Worm (Caenorhabditis elegans) whole organism, late embryonic: ENCODE data around the gene F55G11.2.

Experiments
- C08G9.2 ChIP-seq: sonication (generic microtip); optimal IDR thresholded peaks from 2 replicates; lab custom pipeline; 2016; ENCODE audit warnings: mild to moderate bottlenecking, missing genetic modification characterization, moderate library complexity, missing compliant biosample characterization
- F13H6.1 ChIP-seq: sonication (generic microtip); optimal IDR thresholded peaks from 2 replicates; lab custom pipeline; 2016; ENCODE audit warnings: missing genetic modification characterization, missing compliant biosample characterization
- Y22D7AL.16 ChIP-seq: sonication (generic microtip); optimal IDR thresholded peaks from 2 replicates; lab custom pipeline; 2016; ENCODE audit warnings: missing genetic modification characterization, missing compliant biosample characterization
- ama-1 ChIP-seq: fragments of 150-350 bp; optimal IDR thresholded peaks from 2 replicates; lab custom pipeline; 2014
- ceh-14 ChIP-seq: sonication (generic microtip); optimal IDR thresholded peaks from 2 replicates; lab custom pipeline; 2016; ENCODE audit warnings: missing genotype, missing genetic modification characterization, missing compliant biosample characterization
- ceh-2 ChIP-seq: sonication (generic microtip); optimal IDR thresholded peaks from 2 replicates; lab custom pipeline; 2016; ENCODE audit warnings: missing genotype, missing genetic modification characterization, missing compliant biosample characterization
- ceh-22 ChIP-seq: sonication (generic microtip); optimal IDR thresholded peaks from 2 replicates; lab custom pipeline; 2017; ENCODE audit warnings: missing biosample characterization, missing genetic modification characterization
- ceh-24 ChIP-seq: sonication (generic microtip); optimal IDR thresholded peaks from 2 replicates; lab custom pipeline; 2016; ENCODE audit warnings: mild to moderate bottlenecking, missing genetic modification characterization, missing compliant biosample characterization
- ceh-31 ChIP-seq: sonication (generic microtip); optimal IDR thresholded peaks from 2 replicates; lab custom pipeline; 2016; ENCODE audit warnings: missing genetic modification characterization, missing compliant biosample characterization
- ceh-48 ChIP-seq: sonication (generic microtip); optimal IDR thresholded peaks from 2 replicates; lab custom pipeline; 2016; ENCODE audit warnings: missing genetic modification characterization, inconsistent platforms, missing compliant biosample characterization
- che-1 ChIP-seq: sonication (generic microtip); optimal IDR thresholded peaks from 2 replicates; lab custom pipeline; 2016; ENCODE audit warnings: mild to moderate bottlenecking, missing genetic modification characterization, missing compliant biosample characterization
- dve-1 ChIP-seq: sonication (generic microtip); optimal IDR thresholded peaks from 2 replicates; lab custom pipeline; 2017; ENCODE audit warnings: antibody characterized with exemption, mild to moderate bottlenecking, missing genetic modification characterization, missing compliant biosample characterization
- elt-2 ChIP-seq: sonication (generic microtip); optimal IDR thresholded peaks from 2 replicates; lab custom pipeline; 2016; ENCODE audit warnings: missing genetic modification reagents, missing genetic modification characterization, missing compliant biosample characterization
- ets-4 ChIP-seq: sonication (generic microtip); optimal IDR thresholded peaks from 2 replicates; lab custom pipeline; 2016; ENCODE audit warnings: missing genetic modification characterization, missing compliant biosample characterization
- eyg-1 ChIP-seq: sonication (generic microtip); optimal IDR thresholded peaks from 2 replicates; lab custom pipeline; 2016; ENCODE audit warnings: missing genotype, missing genetic modification characterization, missing compliant biosample characterization
- fax-1 ChIP-seq: sonication (generic microtip); optimal IDR thresholded peaks from 2 replicates; lab custom pipeline; 2016; ENCODE audit warnings: missing genotype, missing genetic modification characterization, missing compliant biosample characterization
- fkh-6 ChIP-seq: sonication (generic microtip); optimal IDR thresholded peaks from 2 replicates; lab custom pipeline; 2016; ENCODE audit warnings: missing genetic modification characterization, missing compliant biosample characterization
- hlh-13 ChIP-seq: fragments of 200-800 bp; sonication (Bioruptor generic); optimal IDR thresholded peaks from 2 replicates; lab custom pipeline; 2018; ENCODE audit warnings: mild to moderate bottlenecking, missing genetic modification characterization, missing compliant biosample characterization
- hlh-15 ChIP-seq: sonication (generic microtip); optimal IDR thresholded peaks from 2 replicates; lab custom pipeline; 2016; ENCODE audit warnings: missing genetic modification characterization, missing compliant biosample characterization
- lim-6 ChIP-seq: sonication (generic microtip); optimal IDR thresholded peaks from 2 replicates; lab custom pipeline; 2016; ENCODE audit warnings: missing genetic modification characterization, missing compliant biosample characterization
- lin-11 ChIP-seq: fragments of 200-800 bp; sonication (Bioruptor generic); optimal IDR thresholded peaks from 2 replicates; lab custom pipeline; 2018; ENCODE audit warnings: mild to moderate bottlenecking, missing genetic modification characterization, missing compliant biosample characterization
- madf-2 ChIP-seq: sonication (generic microtip); optimal IDR thresholded peaks from 2 replicates; lab custom pipeline; 2017; ENCODE audit warnings: missing genetic modification characterization, missing compliant biosample characterization
- mec-3 ChIP-seq: sonication (generic microtip); optimal IDR thresholded peaks from 2 replicates; lab custom pipeline; 2016; ENCODE audit warnings: borderline replicate concordance, missing genetic modification characterization, missing compliant biosample characterization
- nhr-232 ChIP-seq: sonication (generic microtip); optimal IDR thresholded peaks from 2 replicates; lab custom pipeline; 2016; ENCODE audit warnings: missing genetic modification characterization, missing compliant biosample characterization
- odd-2 ChIP-seq: sonication (generic microtip); optimal IDR thresholded peaks from 2 replicates; lab custom pipeline; 2017; ENCODE audit warnings: antibody characterized with exemption, mild to moderate bottlenecking, missing genetic modification characterization, missing compliant biosample characterization
- pag-3 ChIP-seq: sonication (generic microtip); optimal IDR thresholded peaks from 2 replicates; lab custom pipeline; 2016; ENCODE audit warnings: missing compliant biosample characterization, missing genetic modification characterization, borderline replicate concordance
- pat-9 ChIP-seq: fragments of 200-800 bp; sonication (Bioruptor generic); optimal IDR thresholded peaks from 2 replicates; lab custom pipeline; 2018; ENCODE audit warnings: mild to moderate bottlenecking, missing genetic modification characterization, moderate library complexity, missing compliant biosample characterization
- pax-1 ChIP-seq: fragments of 150-350 bp; optimal IDR thresholded peaks from 2 replicates; lab custom pipeline; 2014; ENCODE audit warnings: missing biosample characterization, missing genetic modification characterization
- pqm-1 ChIP-seq: sonication (generic microtip); optimal IDR thresholded peaks from 2 replicates; lab custom pipeline; 2016; ENCODE audit warnings: missing genetic modification characterization, missing compliant biosample characterization
- pros-1 ChIP-seq: fragments of 150-350 bp; optimal IDR thresholded peaks from 2 replicates; lab custom pipeline; 2014; ENCODE audit warnings: missing biosample characterization, missing genetic modification reagents, missing genetic modification characterization
- rnt-1 ChIP-seq: sonication (generic microtip); optimal IDR thresholded peaks from 2 replicates; lab custom pipeline; 2016; ENCODE audit warnings: missing genetic modification characterization, missing compliant biosample characterization
- sox-2 ChIP-seq: fragments of 200-800 bp; sonication (Bioruptor generic); IDR thresholded peaks from 2 replicates; pipeline ENCODE4 v1.3.6; 2022; ENCODE audit warnings: missing genetic modification reagents, missing genetic modification characterization, missing compliant biosample characterization
- sox-4 ChIP-seq: sonication (generic microtip); optimal IDR thresholded peaks from 2 replicates; lab custom pipeline; 2017; ENCODE audit warnings: mild to moderate bottlenecking, missing genetic modification characterization, inconsistent platforms, missing compliant biosample characterization
- syd-9 ChIP-seq: sonication (generic microtip); optimal IDR thresholded peaks from 2 replicates; lab custom pipeline; 2016; ENCODE audit warnings: mild to moderate bottlenecking, missing genetic modification characterization, moderate library complexity, missing compliant biosample characterization
- zip-5 ChIP-seq: sonication (generic microtip); optimal IDR thresholded peaks from 2 replicates; lab custom pipeline; 2016; ENCODE audit warnings: missing genetic modification characterization, missing compliant biosample characterization

The F55G11.2 gene

DNA sequence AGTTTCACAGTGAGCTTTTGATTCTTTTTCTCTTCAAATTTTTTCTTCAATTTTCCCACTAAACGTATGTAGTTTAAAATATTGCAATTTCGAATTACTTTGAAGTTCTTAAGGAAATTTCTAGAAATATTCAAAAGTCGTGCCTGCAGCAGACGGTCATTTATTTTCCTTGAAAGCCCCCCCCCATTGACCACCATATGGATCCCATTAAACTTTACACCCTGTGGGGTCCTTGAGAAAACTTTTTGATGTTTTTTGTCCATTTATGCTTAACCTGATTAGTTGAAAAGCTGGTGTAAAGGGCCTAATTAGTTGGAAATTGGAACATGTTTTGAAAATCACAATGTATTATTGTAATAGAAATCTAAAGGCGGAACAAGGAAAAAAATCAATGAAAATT, 40.4 kb upstream of the F55G11.2 start:
- TF ChIP-seq madf-2, result no peak
- TF ChIP-seq rnt-1 (tag; lab: Kevin White, UChicago), result no peak
- no peak for TF ChIP-seq lin-11 (tag; lab: Kevin White, UChicago)
- no peak for TF ChIP-seq C08G9.2
- TF ChIP-seq ceh-31, result no peak
- TF ChIP-seq pag-3, result no peak
- TF ChIP-seq, all 69 proteins: peak for 0

DNA sequence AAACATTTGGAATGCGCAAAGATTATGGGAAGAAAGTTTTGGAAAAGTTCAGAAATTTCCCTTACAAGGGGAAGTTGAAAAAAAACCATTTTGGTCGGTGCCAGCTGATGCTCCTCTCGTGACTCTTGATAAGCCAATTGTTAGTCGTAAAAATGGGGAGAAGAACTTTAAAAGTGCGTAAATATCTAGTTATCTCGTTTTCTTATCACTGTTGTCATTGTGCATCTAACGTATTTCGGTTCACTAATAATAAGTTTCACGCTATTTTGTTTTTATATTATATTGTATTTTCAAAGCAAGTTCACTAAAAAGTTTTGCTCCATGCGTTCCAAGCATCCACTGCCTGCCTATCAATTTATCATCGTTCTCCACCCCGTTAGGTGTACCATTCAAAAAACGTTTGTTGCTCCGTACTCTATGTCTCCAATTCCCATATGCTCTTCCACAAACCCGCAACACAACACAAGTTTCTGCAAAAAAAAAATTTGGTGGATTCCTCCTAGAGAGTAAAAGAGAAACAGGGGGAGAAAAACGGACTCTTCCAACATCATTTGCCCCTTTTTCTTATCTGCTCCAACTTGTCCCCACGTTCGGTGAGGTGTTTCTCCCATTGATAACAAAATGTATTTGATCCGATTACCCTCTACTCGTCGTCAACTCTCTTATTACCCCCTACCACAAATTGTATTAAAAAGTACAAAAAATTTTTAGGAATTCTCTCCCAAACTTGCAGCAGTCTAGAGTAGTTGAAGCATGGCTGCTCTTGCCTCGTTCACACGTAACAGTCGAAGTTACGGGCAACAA, 39.5 kb upstream of the F55G11.2 start, which contains the start of gene mbk-2:
mbk-2 (plus strand) TSS at position 754 of the 804 bp plus-strand sequence.
- TF ChIP-seq dve-1 (tag; lab: Kevin White, UChicago) (no peak), zip-5 (no peak), hlh-13 (no peak), madf-2 (no peak), elt-2 (peak; percentile 53), Y22D7AL.16 (no peak), mec-3 (tag; lab: Kevin White, UChicago) (no peak)

DNA sequence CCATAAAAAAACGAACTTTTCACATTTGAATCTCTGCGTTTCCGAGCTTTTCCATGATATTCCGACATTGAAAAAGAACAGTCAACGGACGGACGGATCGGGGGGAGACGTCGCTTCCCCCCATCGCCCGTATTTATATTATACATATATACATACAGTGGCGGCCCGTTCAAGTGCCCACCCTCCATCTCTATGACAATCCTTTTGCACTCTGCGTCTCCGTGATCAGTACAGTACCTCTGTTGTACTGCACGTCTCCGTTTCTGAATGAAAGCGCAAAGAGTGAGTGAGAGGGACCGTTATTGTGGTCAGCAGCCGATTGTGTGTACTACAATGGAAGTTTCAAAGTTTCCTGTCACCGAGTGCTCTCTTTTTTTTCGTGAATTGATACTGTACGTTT, 30.0 kb upstream of the F55G11.2 start:
- no peak for TF ChIP-seq syd-9
- no peak for TF ChIP-seq sox-4 (tag; lab: Kevin White, UChicago)
- TF ChIP-seq ceh-2 (tag; lab: Kevin White, UChicago), result peak; percentile 30
- TF ChIP-seq pax-1 (tag; lab: Kevin White, UChicago), result peak; percentile 17
- TF ChIP-seq ceh-22 (tag; lab: Kevin White, UChicago), result peak; percentile 63

DNA sequence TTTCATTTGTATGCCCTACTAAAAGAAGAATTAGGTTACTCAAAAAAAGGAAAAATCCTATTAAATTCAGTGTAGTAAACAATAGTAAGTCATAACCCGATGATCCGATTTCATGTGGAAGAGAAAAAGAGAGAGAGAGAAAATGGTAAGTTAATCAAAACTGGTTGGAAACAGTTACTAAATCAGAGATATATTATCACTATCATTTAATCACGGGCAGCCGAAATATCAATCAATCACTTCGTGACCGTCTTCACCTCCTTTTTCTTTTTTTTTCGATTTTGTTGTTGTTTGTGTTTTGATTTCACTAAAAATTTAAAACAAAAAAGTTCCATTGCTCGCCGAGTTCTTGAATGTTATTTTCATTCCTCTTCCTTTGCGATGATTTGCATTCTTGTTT, 28.5 kb upstream of the F55G11.2 start:
- no peak for TF ChIP-seq ceh-14
- TF ChIP-seq lim-6 (tag; lab: Kevin White, UChicago), result no peak
- no peak for TF ChIP-seq ceh-2 (tag; lab: Kevin White, UChicago)
- no peak for TF ChIP-seq F13H6.1 (tag; lab: Kevin White, UChicago)

DNA sequence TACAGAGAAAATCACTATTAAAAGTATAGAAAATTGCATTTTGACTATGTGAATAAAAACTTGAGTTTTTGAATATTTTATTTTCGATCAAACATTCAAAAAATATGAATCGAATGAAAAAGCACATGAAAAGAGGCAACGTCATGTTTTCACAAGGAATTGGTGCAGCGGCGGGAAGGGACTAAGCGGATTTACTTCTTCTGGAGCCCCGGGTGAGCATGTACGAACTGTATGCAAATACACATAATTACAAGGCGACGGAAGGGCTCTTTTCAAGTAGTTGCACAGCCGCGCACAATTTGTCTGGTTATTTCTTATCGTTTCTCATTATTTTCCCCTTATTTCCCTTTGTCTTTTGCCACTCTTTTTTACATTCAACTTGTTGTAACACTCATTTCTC, 26.8 kb upstream of the F55G11.2 start, which contains the start of gene K10D11.7:
K10D11.7 (minus strand) TSS at position 101 of the 400 bp plus-strand sequence.
- TF ChIP-seq ets-4 (tag; lab: Kevin White, UChicago) (no peak), mec-3 (tag; lab: Kevin White, UChicago) (no peak), hlh-15 (tag; lab: Kevin White, UChicago) (no peak), ceh-22 (tag; lab: Kevin White, UChicago) (no peak), ceh-31 (no peak), sox-4 (tag; lab: Kevin White, UChicago) (no peak), che-1 (no peak), pat-9 (no peak), elt-2 (no peak), dve-1 (tag; lab: Kevin White, UChicago) (no peak), odd-2 (tag; lab: Kevin White, UChicago) (no peak)

DNA sequence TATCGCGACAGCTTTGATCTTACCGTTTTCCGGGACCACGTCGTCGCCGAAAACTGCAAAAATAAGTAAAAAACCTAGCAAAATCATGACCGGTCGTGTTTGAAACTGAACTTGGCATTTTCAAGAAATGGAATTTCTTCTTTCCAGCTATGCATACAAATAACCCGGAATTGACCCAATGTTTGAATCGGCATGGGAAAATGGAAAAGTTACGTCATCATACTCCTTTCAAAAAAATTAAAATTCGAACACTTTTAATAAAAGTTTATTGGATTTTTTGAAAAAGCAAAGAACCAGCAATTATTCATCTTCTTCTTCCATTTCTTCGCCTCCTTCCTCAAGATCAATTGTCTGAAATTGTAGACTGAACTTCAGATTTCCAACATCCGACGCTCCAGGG, 25.3 kb upstream of the F55G11.2 start, which contains the start of gene K10D11.4:
K10D11.4 (minus strand) TSS at position 101 of the 400 bp plus-strand sequence.
- TF ChIP-seq fax-1 (tag; lab: Kevin White, UChicago), result no peak
- no peak for TF ChIP-seq ceh-24
- TF ChIP-seq ceh-14, result no peak
- no peak for TF ChIP-seq ama-1
- no peak for TF ChIP-seq eyg-1 (tag; lab: Kevin White, UChicago)
- no peak for TF ChIP-seq mec-3 (tag; lab: Kevin White, UChicago)
- no peak for TF ChIP-seq ceh-48
- TF ChIP-seq zip-5, result no peak
- no peak for TF ChIP-seq pros-1 (tag; lab: Kevin White, UChicago)
- TF ChIP-seq lin-11 (tag; lab: Kevin White, UChicago), result no peak
- no peak for TF ChIP-seq sox-2
- no peak for TF ChIP-seq nhr-232 (tag; lab: Kevin White, UChicago)
- TF ChIP-seq pqm-1 (tag; lab: Kevin White, UChicago), result no peak
- no peak for TF ChIP-seq fkh-6 (tag; lab: Kevin White, UChicago)
- no peak for TF ChIP-seq ceh-31
